Fruit fly (Drosophila melanogaster) whole organism, wandering third instar larva: Measurements from ENCODE around the gene Taf3.

ENCODE experiments used
- CG32264 ChIP-seq: fragments of 200-800 bp; sonication (Bioruptor generic); optimal IDR thresholded peaks from 2 replicates; lab custom pipeline; 2016; ENCODE audit warnings: missing biosample characterization, missing genetic modification characterization
- CG9705 ChIP-seq: fragments of 200-800 bp; sonication (Bioruptor generic); optimal IDR thresholded peaks from 2 replicates; lab custom pipeline; 2018; ENCODE audit warnings: missing biosample characterization, mild to moderate bottlenecking, missing genetic modification characterization
- CrebA ChIP-seq: fragments of 200-800 bp; sonication (Bioruptor generic); optimal IDR thresholded peaks from 2 replicates; lab custom pipeline; 2016; ENCODE audit warnings: missing biosample characterization, mild to moderate bottlenecking, missing genetic modification characterization, borderline replicate concordance
- Dfd ChIP-seq: fragments of >200 bp; optimal IDR thresholded peaks from 2 replicates; lab custom pipeline; 2017; ENCODE audit warnings: missing biosample characterization, missing genetic modification characterization
- Dif ChIP-seq: fragments of 200-275, 200-300 bp; sonication (Bioruptor generic); optimal IDR thresholded peaks from 2 replicates; lab custom pipeline; 2018; ENCODE audit warnings: missing biosample characterization, missing genetic modification characterization; ENCODE audit not compliant: partially characterized antibody
- GATAd ChIP-seq: sonication (Bioruptor generic); optimal IDR thresholded peaks from 2 replicates; lab custom pipeline; 2016; ENCODE audit warnings: missing biosample characterization, missing genetic modification characterization
- HLH106 ChIP-seq: fragments of 200-800 bp; optimal IDR thresholded peaks from 3 replicates; lab custom pipeline; 2019; ENCODE audit warnings: missing biosample characterization, mild to moderate bottlenecking, missing genetic modification characterization, moderate library complexity
- Hnf4 ChIP-seq: fragments of 200-800 bp; sonication (Bioruptor generic); optimal IDR thresholded peaks from 2 replicates; lab custom pipeline; 2016; ENCODE audit warnings: missing biosample characterization, mild to moderate bottlenecking, missing genetic modification characterization
- Hr78 ChIP-seq: fragments of >200 bp; optimal IDR thresholded peaks from 2 replicates; lab custom pipeline; 2017; ENCODE audit warnings: missing biosample characterization, missing genetic modification characterization
- Hr83 ChIP-seq: fragments of 200-300 bp; sonication (Bioruptor generic); optimal IDR thresholded peaks from 2 replicates; lab custom pipeline; 2016; ENCODE audit warnings: missing biosample characterization, mild to moderate bottlenecking, missing genetic modification characterization, moderate library complexity; ENCODE audit not compliant: poor library complexity, severe bottlenecking
- Jra ChIP-seq: sonication (Bioruptor generic); optimal IDR thresholded peaks from 2 replicates; lab custom pipeline; 2016; ENCODE audit warnings: missing biosample characterization, missing genetic modification characterization
- Mio ChIP-seq: sonication (Bioruptor generic); optimal IDR thresholded peaks from 2 replicates; lab custom pipeline; 2016; ENCODE audit warnings: missing biosample characterization, missing genetic modification characterization
- Myc ChIP-seq: fragments of >200 bp; optimal IDR thresholded peaks from 2 replicates; lab custom pipeline; 2017
- N ChIP-seq: fragments of >200 bp; optimal IDR thresholded peaks from 2 replicates; lab custom pipeline; 2018; ENCODE audit warnings: missing biosample characterization, missing external identifiers, missing genetic modification characterization
- OdsH ChIP-seq: fragments of 200-800 bp; sonication (Bioruptor generic); optimal IDR thresholded peaks from 2 replicates; lab custom pipeline; 2016; ENCODE audit warnings: missing biosample characterization, mild to moderate bottlenecking, missing genetic modification characterization
- Rel ChIP-seq, 2 experiments: fragments of 200-800 bp; sonication (Bioruptor generic) in 1 of 2; optimal IDR thresholded peaks; 2 replicates in 1 of 2; 3 replicates in 1 of 2; lab custom pipeline; 2016 to 2019; ENCODE audit warnings: mild to moderate bottlenecking in 2 of 2, missing biosample characterization in 2 of 2, missing genetic modification characterization in 2 of 2, moderate library complexity in 1 of 2
- Sp1 ChIP-seq: fragments of 200-800 bp; sonication (Bioruptor generic); optimal IDR thresholded peaks from 3 replicates; lab custom pipeline; 2019; ENCODE audit warnings: missing biosample characterization, mild to moderate bottlenecking, missing genetic modification characterization, moderate library complexity
- Vsx2 ChIP-seq: fragments of 200-300, 225-300 bp; sonication (Bioruptor generic); optimal IDR thresholded peaks from 2 replicates; lab custom pipeline; 2018; ENCODE audit warnings: missing biosample characterization, missing genetic modification characterization; ENCODE audit not compliant: partially characterized antibody
- br ChIP-seq: fragments of 200-800 bp; sonication (Bioruptor generic); optimal IDR thresholded peaks from 2 replicates; lab custom pipeline; 2016; ENCODE audit warnings: missing biosample characterization, missing genetic modification characterization
- brk ChIP-seq: fragments of 200-800 bp; sonication (Bioruptor generic); optimal IDR thresholded peaks from 2 replicates; lab custom pipeline; 2016; ENCODE audit warnings: missing biosample characterization, mild to moderate bottlenecking, missing genetic modification characterization
- dl ChIP-seq, 2 experiments: fragments of 175-275, 200-275 bp in 1 of 2; fragments of 200-275 bp in 1 of 2; sonication (Bioruptor generic); optimal IDR thresholded peaks; lab custom pipeline; 2018; ENCODE audit warnings: mild to moderate bottlenecking in 2 of 2, missing biosample characterization in 2 of 2, missing genetic modification characterization in 2 of 2, moderate library complexity in 2 of 2; ENCODE audit not compliant: partially characterized antibody in 2 of 2, insufficient read depth in 1 of 2
- dsf ChIP-seq: sonication (Bioruptor generic); optimal IDR thresholded peaks from 2 replicates; lab custom pipeline; 2016; ENCODE audit warnings: missing biosample characterization, missing genetic modification characterization, borderline replicate concordance
- ey ChIP-seq: fragments of 200-800 bp; sonication (Bioruptor generic); optimal IDR thresholded peaks from 2 replicates; lab custom pipeline; 2016; ENCODE audit warnings: missing biosample characterization, missing genetic modification characterization
- foxo ChIP-seq, 2 experiments: fragments of 200-800 bp; sonication (Bioruptor generic); optimal IDR thresholded peaks; 2 replicates in 1 of 2; 3 replicates in 1 of 2; lab custom pipeline; 2016 to 2017; ENCODE audit warnings: missing biosample characterization in 2 of 2, missing genetic modification characterization in 2 of 2
- fru ChIP-seq: fragments of 200-800 bp; sonication (Bioruptor generic); optimal IDR thresholded peaks from 3 replicates; lab custom pipeline; 2016; ENCODE audit warnings: missing biosample characterization, mild to moderate bottlenecking, missing genetic modification characterization
- h ChIP-seq: fragments of 200-800 bp; sonication (Bioruptor generic); optimal IDR thresholded peaks from 3 replicates; lab custom pipeline; 2016; ENCODE audit warnings: missing biosample characterization, mild to moderate bottlenecking, missing genetic modification characterization
- jim ChIP-seq: fragments of 175-275, 200-325 bp; sonication (Bioruptor generic); optimal IDR thresholded peaks from 2 replicates; lab custom pipeline; 2016; ENCODE audit warnings: missing biosample characterization, mild to moderate bottlenecking, missing genetic modification characterization
- lola ChIP-seq: fragments of >200 bp; optimal IDR thresholded peaks from 2 replicates; lab custom pipeline; 2017; ENCODE audit warnings: missing biosample characterization, missing genetic modification characterization
- pan ChIP-seq: fragments of >200 bp; optimal IDR thresholded peaks from 2 replicates; lab custom pipeline; 2017
- psq ChIP-seq: fragments of 200-800 bp; sonication (Bioruptor generic); optimal IDR thresholded peaks from 3 replicates; lab custom pipeline; 2017; ENCODE audit warnings: missing biosample characterization, mild to moderate bottlenecking, missing genetic modification characterization, moderate library complexity
- rgr ChIP-seq: fragments of 200-800 bp; sonication (Bioruptor generic); optimal IDR thresholded peaks from 3 replicates; lab custom pipeline; 2016; ENCODE audit warnings: missing biosample characterization, mild to moderate bottlenecking, missing genetic modification characterization
- tai ChIP-seq: sonication (Bioruptor generic); optimal IDR thresholded peaks from 2 replicates; lab custom pipeline; 2016; ENCODE audit warnings: missing biosample characterization, missing genetic modification characterization
- usp ChIP-seq: fragments of >200 bp; optimal IDR thresholded peaks from 2 replicates; lab custom pipeline; 2017; ENCODE audit warnings: missing biosample characterization, missing genetic modification characterization
- woc ChIP-seq: sonication (Bioruptor generic); optimal IDR thresholded peaks from 2 replicates; lab custom pipeline; 2016; ENCODE audit warnings: missing biosample characterization, mild to moderate bottlenecking, missing genetic modification characterization

The Taf3 gene

dm6 chr4:466543-466965 is at the start of gene Taf3:
Taf3 (minus strand) TSS chr4:466828.
- TF ChIP-seq Hr83 (GFP tag; lab: Kevin White, UChicago) (no peak), lola (no peak), tai (GFP tag; lab: Kevin White, UChicago) (no peak), Hnf4 (GFP tag; lab: Kevin White, UChicago) (no peak), dsf (GFP tag; lab: Kevin White, UChicago) (no peak), woc (GFP tag; lab: Kevin White, UChicago) (no peak), CrebA (GFP tag; lab: Kevin White, UChicago) (no peak), h (GFP tag; lab: Kevin White, UChicago) (no peak), brk (GFP tag; lab: Kevin White, UChicago) (no peak), CG9705 (GFP tag; lab: Kevin White, UChicago) (no peak), ey (GFP tag; lab: Kevin White, UChicago) (no peak), HLH106 (tag; lab: Kevin White, UChicago) (no peak), Dif (GFP tag; lab: Kevin White, UChicago) (no peak), Hr78 (GFP tag; lab: Kevin White, UChicago) (no peak), Rel (GFP tag; optimal IDR thresholded peaks at IDR 0.05; lab: Kevin White, UChicago) (no peak), Rel (tag; optimal IDR thresholded peaks at IDR 0.05; lab: Kevin White, UChicago) (no peak)

dm6 chr4:509853-510252 is 43.2 kb upstream of the Taf3 start:
- TF ChIP-seq woc (GFP tag; lab: Kevin White, UChicago) = no peak
- no peak for TF ChIP-seq h (GFP tag; lab: Kevin White, UChicago)
- no peak for TF ChIP-seq CG9705 (GFP tag; lab: Kevin White, UChicago)
- TF ChIP-seq OdsH (GFP tag; lab: Kevin White, UChicago) = no peak
- no peak for TF ChIP-seq foxo (GFP tag; optimal IDR thresholded peaks at IDR 0.05; lab: Kevin White, UChicago)
- no peak for TF ChIP-seq CG32264 (GFP tag; lab: Kevin White, UChicago)
- no peak for TF ChIP-seq usp (GFP tag; lab: Kevin White, UChicago)
- no peak for TF ChIP-seq dsf (GFP tag; lab: Kevin White, UChicago)
- TF ChIP-seq lola = no peak
- no peak for TF ChIP-seq Mio (GFP tag; lab: Kevin White, UChicago)
- no peak for TF ChIP-seq tai (GFP tag; lab: Kevin White, UChicago)
- TF ChIP-seq GATAd (GFP tag; lab: Kevin White, UChicago) = no peak
- no peak for TF ChIP-seq rgr (GFP tag; lab: Kevin White, UChicago)
- TF ChIP-seq HLH106 (tag; lab: Kevin White, UChicago) = no peak
- TF ChIP-seq br (GFP tag; lab: Kevin White, UChicago) = no peak
- TF ChIP-seq, all 38 proteins: peak for 0

dm6 chr4:508405-508955 is 41.9 kb upstream of the Taf3 start:
- TF ChIP-seq h (GFP tag; lab: Kevin White, UChicago) (no peak), fru (GFP tag; lab: Kevin White, UChicago) (peak; percentile 3), Myc (lab: Kevin White, UChicago) (no peak), dl (GFP tag; optimal IDR thresholded peaks at IDR 0.05; lab: Kevin White, UChicago; ENCODE audit: insufficient read depth in 1 of 2, partially characterized antibody in 2 of 2) (peak in 1 of 2 experiments; percentile 11), foxo (GFP tag; optimal IDR thresholded peaks at IDR 0.05; lab: Kevin White, UChicago) (no peak), CrebA (GFP tag; lab: Kevin White, UChicago) (peak; percentile 41), Vsx2 (GFP tag; lab: Kevin White, UChicago) (peak; percentile 2), Dif (GFP tag; lab: Kevin White, UChicago) (peak; percentile 52)

- TF ChIP-seq brk (GFP tag; lab: Kevin White, UChicago) (no peak), Sp1 (GFP tag; lab: Kevin White, UChicago) (no peak), HLH106 (tag; lab: Kevin White, UChicago) (no peak), foxo (GFP tag; optimal IDR thresholded peaks at IDR 0.05; lab: Kevin White, UChicago) (no peak), Hr83 (GFP tag; lab: Kevin White, UChicago) (no peak), pan (lab: Kevin White, UChicago) (no peak), CrebA (GFP tag; lab: Kevin White, UChicago) (no peak), N (no peak), psq (GFP tag; lab: Kevin White, UChicago) (peak; percentile 18), GATAd (GFP tag; lab: Kevin White, UChicago) (no peak), Rel (GFP tag; optimal IDR thresholded peaks at IDR 0.05; lab: Kevin White, UChicago) (no peak), Rel (tag; optimal IDR thresholded peaks at IDR 0.05; lab: Kevin White, UChicago) (no peak), dsf (GFP tag; lab: Kevin White, UChicago) (no peak), usp (GFP tag; lab: Kevin White, UChicago) (no peak), Dfd (GFP tag; lab: Kevin White, UChicago) (no peak), br (GFP tag; lab: Kevin White, UChicago) (no peak), fru (GFP tag; lab: Kevin White, UChicago) (peak; percentile 43), tai (GFP tag; lab: Kevin White, UChicago) (no peak), Dif (GFP tag; lab: Kevin White, UChicago) (peak; percentile 44), dl (GFP tag; optimal IDR thresholded peaks at IDR 0.05; lab: Kevin White, UChicago; ENCODE audit: insufficient read depth in 1 of 2, partially characterized antibody in 2 of 2) (peak in 1 of 2 experiments; percentile 28), ey (GFP tag; lab: Kevin White, UChicago) (no peak), jim (GFP tag; lab: Kevin White, UChicago) (no peak), OdsH (GFP tag; lab: Kevin White, UChicago) (no peak), Vsx2 (GFP tag; lab: Kevin White, UChicago) (peak; percentile 3), Jra (GFP tag; lab: Kevin White, UChicago) (no peak)
Observed at dm6 chr4:507252-508202, 40.9 kb upstream of the Taf3 start.
